Fruit fly (Drosophila melanogaster) whole organism, embryonic: ENCODE data around the gene Pax.
A peak's percentile ranks its signal among the peaks of the same experiment; 100 is the strongest.

ENCODE experiments used
- B-H1 ChIP-seq: fragments of 200-800 bp; sonication (Bioruptor generic); IDR thresholded peaks from 3 replicates; pipeline ENCODE4 v1.3.6; 2022; ENCODE audit warnings: missing biosample characterization, missing genetic modification characterization
- CG10543 ChIP-seq: fragments of 200-800 bp; sonication (Bioruptor generic); optimal IDR thresholded peaks from 3 replicates; lab custom pipeline; 2017; ENCODE audit warnings: missing biosample characterization, mild to moderate bottlenecking, missing genetic modification characterization, moderate library complexity
- CG11695 ChIP-seq: fragments of 200-800 bp; sonication (Bioruptor generic); IDR thresholded peaks from 3 replicates; pipeline ENCODE4 v1.3.6; 2022; ENCODE audit warnings: missing biosample characterization, missing genetic modification characterization
- CG31365 ChIP-seq: fragments of 200-800 bp; sonication (Bioruptor generic); optimal IDR thresholded peaks from 2 replicates; lab custom pipeline; 2018; ENCODE audit warnings: missing biosample characterization, mild to moderate bottlenecking, missing genetic modification characterization
- CG7745 ChIP-seq: fragments of 200-800 bp; sonication (Bioruptor generic); optimal IDR thresholded peaks from 2 replicates; lab custom pipeline; 2018; ENCODE audit warnings: missing biosample characterization, mild to moderate bottlenecking, missing genetic modification characterization, moderate library complexity
- CG7963 ChIP-seq: fragments of 200-800 bp; sonication (Bioruptor generic); IDR thresholded peaks from 3 replicates; pipeline ENCODE4 v1.3.6; 2022; ENCODE audit warnings: missing biosample characterization, missing genetic modification characterization; ENCODE audit not compliant: partially characterized antibody
- Hr39 ChIP-seq: fragments of >200 bp; optimal IDR thresholded peaks from 2 replicates; lab custom pipeline; 2017
- cad ChIP-seq: fragments of >200 bp; optimal IDR thresholded peaks from 2 replicates; lab custom pipeline; 2017; ENCODE audit warnings: missing biosample characterization, missing genetic modification characterization
- croc ChIP-seq: fragments of 200-800 bp; sonication (Bioruptor generic); conservative IDR thresholded peaks from 3 replicates; pipeline ENCODE4 v1.3.6; 2022; ENCODE audit warnings: missing biosample characterization, missing genetic modification characterization
- insv ChIP-seq, 2 experiments: fragments of 200-800 bp; sonication (Bioruptor generic); optimal IDR thresholded peaks; 3 replicates each; lab custom pipeline; 2016 to 2018; ENCODE audit warnings: missing biosample characterization in 2 of 2, missing genetic modification characterization in 2 of 2
- lov ChIP-seq, 2 experiments: fragments of 200-800 bp in 1 of 2; fragments of >200 bp in 1 of 2; sonication (Bioruptor generic) in 1 of 2; IDR thresholded peaks in 1 of 2; optimal IDR thresholded peaks in 1 of 2; 2 replicates in 1 of 2; 3 replicates in 1 of 2; pipeline versions ENCODE4 v1.3.6 to Lab custom; 2017 to 2022; ENCODE audit warnings: missing biosample characterization in 1 of 2, missing genetic modification characterization in 1 of 2
- tna ChIP-seq: fragments of 200-800 bp; sonication (Bioruptor generic); IDR thresholded peaks from 2 replicates; pipeline ENCODE4 v1.3.6; 2022; ENCODE audit warnings: missing biosample characterization, missing genetic modification characterization; ENCODE audit not compliant: partially characterized antibody
- usp ChIP-seq: fragments of >200 bp; optimal IDR thresholded peaks from 2 replicates; lab custom pipeline; 2017; ENCODE audit warnings: missing biosample characterization, missing genetic modification characterization

DNA sequence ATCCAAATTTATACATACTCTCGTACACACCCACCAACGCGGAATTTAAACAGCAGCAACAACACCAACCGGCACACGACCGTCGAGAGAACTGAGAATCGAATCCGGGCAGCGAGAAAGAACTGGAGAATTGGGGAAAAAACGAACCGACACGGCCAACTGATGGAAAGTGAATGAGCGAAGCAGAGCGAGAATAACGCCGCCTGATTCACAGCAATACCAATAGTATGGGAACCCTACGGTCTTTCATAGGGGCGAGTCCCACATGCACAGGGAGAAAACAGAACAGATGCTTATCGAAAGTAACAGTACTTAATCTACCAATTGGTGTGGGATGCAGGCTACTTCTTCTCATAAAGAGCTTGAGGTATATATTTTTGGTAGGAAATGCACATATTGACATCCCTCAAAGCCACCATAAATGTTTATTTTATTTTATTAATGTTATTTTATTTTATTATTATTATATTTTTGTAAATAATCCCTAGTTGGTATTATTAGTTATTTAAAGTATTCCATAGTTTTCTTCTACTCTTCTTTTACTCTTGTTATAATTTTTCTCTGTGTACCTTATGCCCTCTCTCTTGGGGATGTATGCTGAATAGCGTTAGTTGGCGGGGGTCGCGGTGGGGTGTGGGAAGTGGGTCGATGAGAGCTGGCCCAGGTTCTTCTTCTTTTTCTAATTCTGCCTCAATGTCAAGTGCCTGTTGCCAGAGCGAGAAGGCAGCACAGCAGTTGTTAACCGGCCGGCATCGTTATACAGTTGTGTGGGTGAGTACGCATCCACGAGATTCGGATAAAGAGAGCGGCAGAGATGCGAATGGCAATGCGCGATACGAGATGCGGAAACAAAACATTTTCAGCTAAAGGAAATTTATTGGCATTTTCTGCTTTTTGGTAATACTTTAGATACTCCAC lies 27.8 kb downstream of the Pax start, which contains the start of gene CG17544:
- no peak for TF ChIP-seq CG31365 (tag; lab: Kevin White, UChicago)
- TF ChIP-seq lov (optimal IDR thresholded peaks at IDR 0.05; lab: Kevin White, UChicago), result no peak
- no peak for TF ChIP-seq lov (GFP tag; IDR thresholded peaks at IDR 0.05; lab: Robert Waterston, UW)
- TF ChIP-seq Hr39 (lab: Kevin White, UChicago), result no peak
- TF ChIP-seq CG11695 (GFP tag; lab: Robert Waterston, UW), result 0 out of 3 replicates have a peak, but pooled peaks have one; percentile 64
- no peak for TF ChIP-seq CG7745
- TF ChIP-seq CG10543, result peak; percentile 92
- TF ChIP-seq insv (GFP tag; optimal IDR thresholded peaks at IDR 0.05; lab: Kevin White, UChicago), result peak in 1 of 2 experiments; percentile 28
- TF ChIP-seq tna (GFP tag; lab: Robert Waterston, UW), result no peak; the same call in 1 of the 2 replicates
- no peak for TF ChIP-seq B-H1 (GFP tag; lab: Robert Waterston, UW)
- no peak for TF ChIP-seq cad (GFP tag; lab: Kevin White, UChicago)
- peak; percentile 58 for TF ChIP-seq croc
- no peak for TF ChIP-seq usp (GFP tag; lab: Kevin White, UChicago)
- no peak for TF ChIP-seq CG7963
